Worm (Caenorhabditis elegans) whole organism, late embryonic: ENCODE measurements around the gene atg-16.2.

ENCODE experiments used
- C08G9.2 ChIP-seq: sonication (generic microtip); optimal IDR thresholded peaks from 2 replicates; lab custom pipeline; 2016; ENCODE audit warnings: mild to moderate bottlenecking, missing genetic modification characterization, moderate library complexity, missing compliant biosample characterization
- C38D4.7 ChIP-seq: fragments of 200-800 bp; sonication (Bioruptor generic); optimal IDR thresholded peaks from 2 replicates; lab custom pipeline; 2018; ENCODE audit warnings: mild to moderate bottlenecking, missing genetic modification characterization, moderate library complexity, missing compliant biosample characterization
- K09A11.1 ChIP-seq: sonication (generic microtip); optimal IDR thresholded peaks from 2 replicates; lab custom pipeline; 2017; ENCODE audit warnings: antibody characterized with exemption, mild to moderate bottlenecking, missing genetic modification characterization, missing compliant biosample characterization; ENCODE audit not compliant: insufficient read depth
- Y22D7AL.16 ChIP-seq: sonication (generic microtip); optimal IDR thresholded peaks from 2 replicates; lab custom pipeline; 2016; ENCODE audit warnings: missing genetic modification characterization, missing compliant biosample characterization
- ahr-1 ChIP-seq: sonication (generic microtip); optimal IDR thresholded peaks from 2 replicates; lab custom pipeline; 2016; ENCODE audit warnings: missing genetic modification characterization, missing compliant biosample characterization
- ceh-14 ChIP-seq: sonication (generic microtip); optimal IDR thresholded peaks from 2 replicates; lab custom pipeline; 2016; ENCODE audit warnings: missing genotype, missing genetic modification characterization, missing compliant biosample characterization
- ceh-18 ChIP-seq: sonication (generic microtip); optimal IDR thresholded peaks from 2 replicates; lab custom pipeline; 2016; ENCODE audit warnings: missing genetic modification characterization, missing compliant biosample characterization
- ceh-19 ChIP-seq: fragments of 200-800 bp; sonication (Bioruptor generic); optimal IDR thresholded peaks from 2 replicates; lab custom pipeline; 2018; ENCODE audit warnings: mild to moderate bottlenecking, missing genetic modification characterization, missing compliant biosample characterization
- ceh-2 ChIP-seq: sonication (generic microtip); optimal IDR thresholded peaks from 2 replicates; lab custom pipeline; 2016; ENCODE audit warnings: missing genotype, missing genetic modification characterization, missing compliant biosample characterization
- ceh-22 ChIP-seq: sonication (generic microtip); optimal IDR thresholded peaks from 2 replicates; lab custom pipeline; 2017; ENCODE audit warnings: missing biosample characterization, missing genetic modification characterization
- ceh-30 ChIP-seq: fragments of 150-350 bp; optimal IDR thresholded peaks from 2 replicates; lab custom pipeline; 2014; ENCODE audit warnings: missing biosample characterization, missing genetic modification characterization
- ceh-31 ChIP-seq: sonication (generic microtip); optimal IDR thresholded peaks from 2 replicates; lab custom pipeline; 2016; ENCODE audit warnings: missing genetic modification characterization, missing compliant biosample characterization
- ceh-34 ChIP-seq: sonication (generic microtip); optimal IDR thresholded peaks from 2 replicates; lab custom pipeline; 2016; ENCODE audit warnings: mild to moderate bottlenecking, missing genetic modification characterization, missing compliant biosample characterization
- ceh-45 ChIP-seq: fragments of 200-800 bp; sonication (Bioruptor generic); IDR thresholded peaks from 2 replicates; pipeline ENCODE4 v1.3.6; 2022; ENCODE audit warnings: missing genetic modification reagents, missing genetic modification characterization, missing compliant biosample characterization
- ceh-48 ChIP-seq: sonication (generic microtip); optimal IDR thresholded peaks from 2 replicates; lab custom pipeline; 2016; ENCODE audit warnings: missing genetic modification characterization, inconsistent platforms, missing compliant biosample characterization
- ceh-9 ChIP-seq: sonication (generic microtip); optimal IDR thresholded peaks from 2 replicates; lab custom pipeline; 2016; ENCODE audit warnings: mild to moderate bottlenecking, missing genetic modification characterization, inconsistent platforms, missing compliant biosample characterization
- dmd-4 ChIP-seq: sonication (generic microtip); optimal IDR thresholded peaks from 2 replicates; lab custom pipeline; 2016; ENCODE audit warnings: borderline replicate concordance, missing genetic modification characterization, missing compliant biosample characterization
- dve-1 ChIP-seq: sonication (generic microtip); optimal IDR thresholded peaks from 2 replicates; lab custom pipeline; 2017; ENCODE audit warnings: antibody characterized with exemption, mild to moderate bottlenecking, missing genetic modification characterization, missing compliant biosample characterization
- elt-2 ChIP-seq: sonication (generic microtip); optimal IDR thresholded peaks from 2 replicates; lab custom pipeline; 2016; ENCODE audit warnings: missing genetic modification reagents, missing genetic modification characterization, missing compliant biosample characterization
- elt-4 ChIP-seq: sonication (generic microtip); optimal IDR thresholded peaks from 2 replicates; lab custom pipeline; 2016; ENCODE audit warnings: missing genetic modification characterization, missing compliant biosample characterization
- eyg-1 ChIP-seq: sonication (generic microtip); optimal IDR thresholded peaks from 2 replicates; lab custom pipeline; 2016; ENCODE audit warnings: missing genotype, missing genetic modification characterization, missing compliant biosample characterization
- fax-1 ChIP-seq: sonication (generic microtip); optimal IDR thresholded peaks from 2 replicates; lab custom pipeline; 2016; ENCODE audit warnings: missing genotype, missing genetic modification characterization, missing compliant biosample characterization
- fkh-10 ChIP-seq: fragments of 150-350 bp; optimal IDR thresholded peaks from 2 replicates; lab custom pipeline; 2014; ENCODE audit warnings: missing biosample characterization, missing genetic modification reagents, missing genetic modification characterization
- fkh-6 ChIP-seq: sonication (generic microtip); optimal IDR thresholded peaks from 2 replicates; lab custom pipeline; 2016; ENCODE audit warnings: missing genetic modification characterization, missing compliant biosample characterization
- hlh-13 ChIP-seq: fragments of 200-800 bp; sonication (Bioruptor generic); optimal IDR thresholded peaks from 2 replicates; lab custom pipeline; 2018; ENCODE audit warnings: mild to moderate bottlenecking, missing genetic modification characterization, missing compliant biosample characterization
- hlh-30 ChIP-seq: sonication (generic microtip); optimal IDR thresholded peaks from 2 replicates; lab custom pipeline; 2017; ENCODE audit warnings: antibody characterized with exemption, missing genetic modification characterization, missing compliant biosample characterization; ENCODE audit not compliant: insufficient read depth
- hlh-6 ChIP-seq: sonication (generic microtip); optimal IDR thresholded peaks from 2 replicates; lab custom pipeline; 2016; ENCODE audit warnings: missing genotype, missing genetic modification characterization, missing compliant biosample characterization
- hlh-8 ChIP-seq: sonication (generic microtip); optimal IDR thresholded peaks from 2 replicates; lab custom pipeline; 2016; ENCODE audit warnings: missing genotype, missing genetic modification characterization, missing compliant biosample characterization
- lim-6 ChIP-seq: sonication (generic microtip); optimal IDR thresholded peaks from 2 replicates; lab custom pipeline; 2016; ENCODE audit warnings: missing genetic modification characterization, missing compliant biosample characterization
- madf-2 ChIP-seq: sonication (generic microtip); optimal IDR thresholded peaks from 2 replicates; lab custom pipeline; 2017; ENCODE audit warnings: missing genetic modification characterization, missing compliant biosample characterization
- nfya-1 ChIP-seq: sonication (generic microtip); optimal IDR thresholded peaks from 2 replicates; lab custom pipeline; 2017; ENCODE audit warnings: missing genetic modification characterization, mild to moderate bottlenecking, missing compliant biosample characterization, antibody characterized with exemption, moderate library complexity
- nhr-11 ChIP-seq: fragments of 150-350 bp; optimal IDR thresholded peaks from 2 replicates; lab custom pipeline; 2014; ENCODE audit warnings: missing biosample characterization, missing genetic modification characterization
- nhr-232 ChIP-seq: sonication (generic microtip); optimal IDR thresholded peaks from 2 replicates; lab custom pipeline; 2016; ENCODE audit warnings: missing genetic modification characterization, missing compliant biosample characterization
- npax-4 ChIP-seq: sonication (generic microtip); optimal IDR thresholded peaks from 2 replicates; lab custom pipeline; 2016; ENCODE audit warnings: missing genetic modification characterization, missing compliant biosample characterization
- odd-2 ChIP-seq: sonication (generic microtip); optimal IDR thresholded peaks from 2 replicates; lab custom pipeline; 2017; ENCODE audit warnings: antibody characterized with exemption, mild to moderate bottlenecking, missing genetic modification characterization, missing compliant biosample characterization
- pat-9 ChIP-seq: fragments of 200-800 bp; sonication (Bioruptor generic); optimal IDR thresholded peaks from 2 replicates; lab custom pipeline; 2018; ENCODE audit warnings: mild to moderate bottlenecking, missing genetic modification characterization, moderate library complexity, missing compliant biosample characterization
- pha-2 ChIP-seq: sonication (generic microtip); optimal IDR thresholded peaks from 2 replicates; lab custom pipeline; 2017; ENCODE audit warnings: mild to moderate bottlenecking, missing genetic modification characterization, missing compliant biosample characterization
- pqm-1 ChIP-seq: sonication (generic microtip); optimal IDR thresholded peaks from 2 replicates; lab custom pipeline; 2016; ENCODE audit warnings: missing genetic modification characterization, missing compliant biosample characterization
- ref-2 ChIP-seq: sonication (generic microtip); optimal IDR thresholded peaks from 2 replicates; lab custom pipeline; 2016; ENCODE audit warnings: missing genetic modification characterization, missing compliant biosample characterization
- rnt-1 ChIP-seq: sonication (generic microtip); optimal IDR thresholded peaks from 2 replicates; lab custom pipeline; 2016; ENCODE audit warnings: missing genetic modification characterization, missing compliant biosample characterization
- sdc-2 ChIP-seq: sonication (generic microtip); optimal IDR thresholded peaks from 2 replicates; lab custom pipeline; 2016; ENCODE audit warnings: missing genotype, missing genetic modification characterization, missing compliant biosample characterization
- sox-4 ChIP-seq: sonication (generic microtip); optimal IDR thresholded peaks from 2 replicates; lab custom pipeline; 2017; ENCODE audit warnings: mild to moderate bottlenecking, missing genetic modification characterization, inconsistent platforms, missing compliant biosample characterization
- syd-9 ChIP-seq: sonication (generic microtip); optimal IDR thresholded peaks from 2 replicates; lab custom pipeline; 2016; ENCODE audit warnings: mild to moderate bottlenecking, missing genetic modification characterization, moderate library complexity, missing compliant biosample characterization
- tbx-2 ChIP-seq: sonication (generic microtip); optimal IDR thresholded peaks from 2 replicates; lab custom pipeline; 2016; ENCODE audit warnings: missing genetic modification characterization, missing compliant biosample characterization
- ttx-3 ChIP-seq: sonication (generic microtip); optimal IDR thresholded peaks from 2 replicates; lab custom pipeline; 2016; ENCODE audit warnings: missing genetic modification reagents, missing genetic modification characterization, missing compliant biosample characterization
- unc-42 ChIP-seq: sonication (generic microtip); optimal IDR thresholded peaks from 2 replicates; lab custom pipeline; 2016; ENCODE audit warnings: missing genotype, missing genetic modification characterization, missing compliant biosample characterization
- ztf-16 ChIP-seq: sonication (generic microtip); optimal IDR thresholded peaks from 2 replicates; lab custom pipeline; 2017; ENCODE audit warnings: missing genetic modification characterization, missing compliant biosample characterization

Gene atg-16.2

DNA sequence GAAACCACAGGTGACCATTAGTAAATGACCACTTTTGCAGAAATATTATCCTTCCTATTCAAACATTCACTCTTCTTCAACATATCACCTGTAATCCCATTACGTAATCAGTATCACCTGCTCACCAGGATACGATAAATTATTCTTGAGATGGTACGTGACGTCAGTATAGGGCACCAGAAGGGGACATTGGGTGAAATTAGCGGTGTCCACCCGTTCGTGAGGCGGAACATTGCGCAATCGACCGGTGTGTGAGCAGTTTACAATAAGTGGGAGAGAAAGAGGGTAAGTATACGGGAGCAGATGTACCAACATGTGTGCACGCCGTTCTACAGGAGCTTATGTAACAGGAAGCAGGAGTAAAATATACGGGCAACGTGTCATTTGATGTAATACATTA, 35.2 kb downstream of the atg-16.2 start:
- TF ChIP-seq pqm-1 (tag; lab: Kevin White, UChicago), result no peak
- TF ChIP-seq hlh-6, result no peak
- TF ChIP-seq ceh-34, result peak; percentile 34
- no peak for TF ChIP-seq hlh-8 (tag; lab: Kevin White, UChicago)
- peak; percentile 46 for TF ChIP-seq tbx-2 (tag; lab: Kevin White, UChicago)
- TF ChIP-seq nfya-1, result no peak
- no peak for TF ChIP-seq ceh-22 (tag; lab: Kevin White, UChicago)
- TF ChIP-seq sox-4, result no peak
- no peak for TF ChIP-seq pat-9 (tag; lab: Kevin White, UChicago)
- TF ChIP-seq C08G9.2 (tag; lab: Kevin White, UChicago), result no peak
- peak; percentile 49 for TF ChIP-seq ref-2 (tag; lab: Kevin White, UChicago)
- no peak for TF ChIP-seq fkh-6 (tag; lab: Kevin White, UChicago)
- peak; percentile 39 for TF ChIP-seq ceh-31 (tag; lab: Kevin White, UChicago)
- TF ChIP-seq fkh-10 (GFP tag; lab: Kevin White, UChicago), result no peak
- TF ChIP-seq Y22D7AL.16, result no peak
- no peak for TF ChIP-seq madf-2 (tag; lab: Kevin White, UChicago)
- no peak for TF ChIP-seq syd-9
- no peak for TF ChIP-seq lim-6 (tag; lab: Kevin White, UChicago)
- TF ChIP-seq elt-2 (tag; lab: Kevin White, UChicago), result peak; percentile 3
- no peak for TF ChIP-seq ceh-18 (tag; lab: Kevin White, UChicago)
- TF ChIP-seq ceh-48 (tag; lab: Kevin White, UChicago), result no peak

DNA sequence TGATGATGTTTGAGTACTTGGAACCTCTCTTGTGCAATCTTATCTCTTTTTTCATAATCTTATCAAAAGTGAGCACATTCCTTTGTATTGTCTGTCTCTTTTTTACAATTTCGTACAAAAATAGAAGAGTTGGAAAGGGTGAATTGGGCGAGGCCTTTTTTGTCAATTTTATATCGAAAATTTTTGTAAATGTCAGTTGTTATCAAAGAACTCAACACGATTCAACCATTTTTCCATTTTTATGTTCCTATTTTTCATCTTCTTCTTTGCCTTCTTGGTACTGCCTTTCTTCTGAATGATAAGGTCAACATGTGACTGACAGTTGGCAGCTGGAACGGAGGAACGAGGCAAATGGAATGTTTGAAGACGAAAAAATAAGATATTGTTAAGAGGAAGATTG, 39.4 kb downstream of the atg-16.2 start:
- no peak for TF ChIP-seq pqm-1 (tag; lab: Kevin White, UChicago)
- TF ChIP-seq elt-2 (tag; lab: Kevin White, UChicago), result peak; percentile 76
- TF ChIP-seq ceh-30, result no peak
- TF ChIP-seq ceh-18 (tag; lab: Kevin White, UChicago), result no peak
- no peak for TF ChIP-seq K09A11.1
- TF ChIP-seq, all 69 proteins: peak for 1

DNA sequence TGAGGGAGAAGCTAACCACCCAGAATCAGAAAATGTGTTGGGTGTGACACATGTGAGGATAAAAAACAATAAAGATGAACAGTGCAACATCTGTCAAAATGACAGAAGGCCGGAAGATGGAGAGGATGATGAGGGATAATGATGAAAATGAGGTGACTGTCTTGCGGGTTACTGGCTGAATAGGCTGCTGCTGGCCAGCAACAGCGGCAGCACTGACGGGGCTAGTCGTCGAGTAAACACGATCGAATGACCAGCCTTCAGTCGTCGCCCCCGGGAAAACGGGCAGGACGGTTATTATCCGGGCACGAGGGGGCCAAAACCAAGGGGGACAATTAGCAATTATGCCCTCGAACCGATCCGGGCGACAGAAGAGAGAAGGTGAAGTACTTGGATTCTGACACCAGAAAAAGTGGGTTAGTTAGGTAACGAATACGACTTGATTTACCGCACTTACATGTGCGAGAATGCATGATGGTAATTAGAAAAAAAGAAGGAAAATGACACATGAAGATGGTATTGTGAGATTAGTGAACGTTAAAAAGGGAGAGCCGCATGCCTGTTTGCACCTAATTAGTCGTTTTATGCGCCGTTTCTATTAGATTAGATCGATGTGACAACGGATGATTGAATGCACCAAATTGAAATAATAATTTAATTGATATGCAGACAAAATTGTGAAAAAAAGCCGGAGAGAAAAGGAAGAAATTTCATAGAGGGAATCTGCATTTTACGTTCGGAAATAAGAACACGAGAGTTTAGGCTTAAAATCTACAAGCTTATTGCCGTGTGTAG, 41.3 kb downstream of the atg-16.2 start:
- TF ChIP-seq rnt-1 (tag; lab: Kevin White, UChicago) (no peak), dmd-4 (no peak), C08G9.2 (tag; lab: Kevin White, UChicago) (no peak), ceh-31 (tag; lab: Kevin White, UChicago) (peak; percentile 83), ceh-19 (no peak), elt-4 (no peak), madf-2 (tag; lab: Kevin White, UChicago) (no peak), npax-4 (tag; lab: Kevin White, UChicago) (no peak), eyg-1 (no peak), fkh-10 (GFP tag; lab: Kevin White, UChicago) (no peak), ceh-45 (no peak), sdc-2 (tag; lab: Kevin White, UChicago) (peak; percentile 13), ceh-2 (peak; percentile 20), ceh-14 (no peak), ztf-16 (tag; lab: Kevin White, UChicago) (no peak), hlh-13 (no peak), nhr-11 (tag; lab: Kevin White, UChicago) (no peak), nhr-232 (no peak), ceh-9 (tag; lab: Kevin White, UChicago) (no peak), ahr-1 (tag; lab: Kevin White, UChicago) (no peak), pha-2 (tag; lab: Kevin White, UChicago) (no peak), hlh-30 (tag; lab: Kevin White, UChicago) (no peak), ceh-22 (tag; lab: Kevin White, UChicago) (no peak), Y22D7AL.16 (no peak), dve-1 (no peak), C38D4.7 (no peak), unc-42 (tag; lab: Kevin White, UChicago) (peak; percentile 55), tbx-2 (tag; lab: Kevin White, UChicago) (peak; percentile 48), ceh-18 (tag; lab: Kevin White, UChicago) (peak; percentile 9), odd-2 (tag; lab: Kevin White, UChicago) (no peak), ttx-3 (tag; lab: Kevin White, UChicago) (no peak), lim-6 (tag; lab: Kevin White, UChicago) (no peak), hlh-8 (tag; lab: Kevin White, UChicago) (no peak), fax-1 (tag; lab: Kevin White, UChicago) (no peak)
